Worm (Caenorhabditis elegans): ENCODE measurements around the gene M110.3.

ce11 chrII:8248745-8249144, 32.3 kb upstream of the M110.3 start, which contains the start of the genes F35C11.2 and F35C11.4:
- TF ChIP-seq ama-1 (optimal IDR thresholded peaks at IDR 0.05): no peak
- TF ChIP-seq elt-1 (tag; optimal IDR thresholded peaks at IDR 0.05): no peak
- TF ChIP-seq unc-62 (GFP tag; optimal IDR thresholded peaks at IDR 0.05): no peak
- no peak for TF ChIP-seq lsy-2 (tag; optimal IDR thresholded peaks at IDR 0.05)
- no peak for TF ChIP-seq unc-39 (tag; optimal IDR thresholded peaks at IDR 0.05)
- no peak for TF ChIP-seq ceh-16 (tag; optimal IDR thresholded peaks at IDR 0.05)
- TF ChIP-seq ztf-4 (tag; optimal IDR thresholded peaks at IDR 0.05): no peak
- no peak for TF ChIP-seq nhr-11 (tag; optimal IDR thresholded peaks at IDR 0.05)
- no peak for TF ChIP-seq egl-27 (tag; optimal IDR thresholded peaks at IDR 0.05)
